Worm (Caenorhabditis elegans) whole organism, L1 larva: Measurements from ENCODE around the gene C34D10.1.

Experiments used
- C04F5.9 ChIP-seq: sonication (generic microtip); optimal IDR thresholded peaks from 2 replicates; lab custom pipeline; 2016; ENCODE audit warnings: missing genetic modification characterization, missing compliant biosample characterization
- C34B4.2 ChIP-seq: sonication (generic microtip); optimal IDR thresholded peaks from 2 replicates; lab custom pipeline; 2017; ENCODE audit warnings: mild to moderate bottlenecking, missing genetic modification characterization, missing compliant biosample characterization
- F16B12.6 ChIP-seq: fragments of 150-350 bp; optimal IDR thresholded peaks from 2 replicates; lab custom pipeline; 2014; ENCODE audit warnings: missing biosample characterization, missing genetic modification characterization
- Y116A8C.19 ChIP-seq: sonication (generic microtip); optimal IDR thresholded peaks from 2 replicates; lab custom pipeline; 2016; ENCODE audit warnings: missing compliant biosample characterization, missing genetic modification characterization, borderline replicate concordance
- alr-1 ChIP-seq: fragments of 200-800 bp; sonication (Bioruptor generic); optimal IDR thresholded peaks from 2 replicates; lab custom pipeline; 2018; ENCODE audit warnings: borderline replicate concordance, mild to moderate bottlenecking, missing genetic modification characterization, missing compliant biosample characterization
- aly-2 ChIP-seq: fragments of 150-350 bp; optimal IDR thresholded peaks from 2 replicates; lab custom pipeline; 2014; ENCODE audit warnings: missing biosample characterization, missing genetic modification characterization
- ceh-8 ChIP-seq: fragments of 200-800 bp; sonication (Bioruptor generic); optimal IDR thresholded peaks from 2 replicates; lab custom pipeline; 2018; ENCODE audit warnings: mild to moderate bottlenecking, missing genetic modification characterization, moderate library complexity, missing compliant biosample characterization
- dsc-1 ChIP-seq: sonication (generic microtip); optimal IDR thresholded peaks from 2 replicates; lab custom pipeline; 2016; ENCODE audit warnings: mild to moderate bottlenecking, missing genetic modification characterization, missing compliant biosample characterization
- efl-1 ChIP-seq, 4 experiments: fragments of 150-350 bp; optimal IDR thresholded peaks in 3 of 4; peaks in 1 of 4; 1 replicate in 1 of 4; 2 replicates in 3 of 4; lab custom pipeline; 2014; ENCODE audit warnings: missing biosample characterization in 2 of 4, missing genetic modification characterization in 2 of 4, missing genetic modification reagents in 2 of 4
- elt-2 ChIP-seq: sonication (generic microtip); optimal IDR thresholded peaks from 2 replicates; lab custom pipeline; 2016; ENCODE audit warnings: missing genetic modification characterization, mild to moderate bottlenecking, inconsistent platforms, missing compliant biosample characterization, missing genetic modification reagents
- elt-3 ChIP-seq, 6 experiments: fragments of 150-350 bp in 1 of 6; sonication (generic microtip); optimal IDR thresholded peaks; 2 replicates each; lab custom pipeline; 2017 to 2018; ENCODE audit warnings: missing biosample characterization in 6 of 6, missing genetic modification characterization in 6 of 6, inconsistent platforms in 1 of 6
- fkh-8 ChIP-seq: sonication (generic microtip); optimal IDR thresholded peaks from 2 replicates; lab custom pipeline; 2016; ENCODE audit warnings: mild to moderate bottlenecking, missing genetic modification characterization, missing compliant biosample characterization
- grh-1 ChIP-seq: fragments of 200-800 bp; sonication (Bioruptor generic); IDR thresholded peaks from 2 replicates; pipeline ENCODE4 v1.3.6; 2022; ENCODE audit warnings: missing genetic modification reagents, missing genetic modification characterization, missing compliant biosample characterization
- hlh-4 ChIP-seq: sonication (generic microtip); optimal IDR thresholded peaks from 2 replicates; lab custom pipeline; 2016; ENCODE audit warnings: mild to moderate bottlenecking, missing genetic modification characterization, missing compliant biosample characterization
- hpl-2 ChIP-seq: fragments of 150-350 bp; optimal IDR thresholded peaks from 2 replicates; lab custom pipeline; 2014; ENCODE audit warnings: missing biosample characterization, missing genetic modification reagents, missing genetic modification characterization
- irx-1 ChIP-seq: sonication (generic microtip); optimal IDR thresholded peaks from 2 replicates; lab custom pipeline; 2016; ENCODE audit warnings: missing genetic modification characterization, missing compliant biosample characterization
- isw-1 ChIP-seq: fragments of 200-800 bp; sonication (Bioruptor generic); IDR thresholded peaks from 2 replicates; pipeline ENCODE4 v1.3.6; 2022; ENCODE audit warnings: missing genetic modification characterization, missing compliant biosample characterization
- jun-1 ChIP-seq: fragments of 150-350 bp; optimal IDR thresholded peaks from 2 replicates; lab custom pipeline; 2014; ENCODE audit warnings: missing biosample characterization, missing genetic modification reagents, missing genetic modification characterization
- lin-14 ChIP-seq: fragments of 200-800 bp; sonication (Bioruptor generic); optimal IDR thresholded peaks from 2 replicates; lab custom pipeline; 2018; ENCODE audit warnings: mild to moderate bottlenecking, missing genetic modification characterization, moderate library complexity, missing compliant biosample characterization
- lin-15B ChIP-seq: fragments of 150-350 bp; sonication (generic microtip); optimal IDR thresholded peaks from 3 replicates; lab custom pipeline; 2014; ENCODE audit warnings: missing biosample characterization, missing genetic modification characterization
- lir-3 ChIP-seq: sonication (generic microtip); optimal IDR thresholded peaks from 2 replicates; lab custom pipeline; 2016; ENCODE audit warnings: mild to moderate bottlenecking, missing genetic modification characterization, moderate library complexity, missing compliant biosample characterization; ENCODE audit not compliant: poor library complexity
- mab-9 ChIP-seq: fragments of 200-800 bp; sonication (Bioruptor generic); IDR thresholded peaks from 2 replicates; pipeline ENCODE4 v1.3.6; 2022; ENCODE audit warnings: missing genetic modification reagents, missing genetic modification characterization, missing compliant biosample characterization
- mdl-1 ChIP-seq, 2 experiments: fragments of 150-350 bp; optimal IDR thresholded peaks; 2 replicates each; lab custom pipeline; 2014 to 2017; ENCODE audit warnings: missing biosample characterization in 2 of 2, missing genetic modification characterization in 2 of 2, inconsistent platforms in 1 of 2
- mef-2 ChIP-seq: fragments of 150-350 bp; optimal IDR thresholded peaks from 2 replicates; lab custom pipeline; 2014; ENCODE audit warnings: missing biosample characterization, missing genetic modification characterization
- mep-1 ChIP-seq: fragments of 150-350 bp; optimal IDR thresholded peaks from 2 replicates; lab custom pipeline; 2014; ENCODE audit warnings: missing biosample characterization, missing genetic modification characterization
- nhr-11 ChIP-seq: fragments of 150-350 bp; optimal IDR thresholded peaks from 2 replicates; lab custom pipeline; 2014; ENCODE audit warnings: missing biosample characterization, missing genetic modification characterization
- nhr-12 ChIP-seq: sonication (generic microtip); optimal IDR thresholded peaks from 2 replicates; lab custom pipeline; 2017; ENCODE audit warnings: missing biosample characterization, missing genetic modification characterization
- nhr-19 ChIP-seq: fragments of 200-800 bp; sonication (Bioruptor generic); conservative IDR thresholded peaks from 2 replicates; pipeline ENCODE4 v1.3.6; 2022; ENCODE audit warnings: missing genetic modification characterization, missing compliant biosample characterization
- nhr-20 ChIP-seq: sonication (generic microtip); optimal IDR thresholded peaks from 2 replicates; lab custom pipeline; 2016; ENCODE audit warnings: mild to moderate bottlenecking, missing genetic modification characterization, missing compliant biosample characterization
- nhr-47 ChIP-seq: sonication (generic microtip); optimal IDR thresholded peaks from 2 replicates; lab custom pipeline; 2016; ENCODE audit warnings: mild to moderate bottlenecking, missing genetic modification characterization, moderate library complexity, missing compliant biosample characterization
- nhr-71 ChIP-seq: sonication (generic microtip); optimal IDR thresholded peaks from 2 replicates; lab custom pipeline; 2016; ENCODE audit warnings: mild to moderate bottlenecking, missing genetic modification characterization, moderate library complexity, missing compliant biosample characterization
- nhr-76 ChIP-seq: sonication (generic microtip); optimal IDR thresholded peaks from 2 replicates; lab custom pipeline; 2017; ENCODE audit warnings: missing biosample characterization, missing genetic modification characterization
- nhr-77 ChIP-seq: fragments of 150-350 bp; optimal IDR thresholded peaks from 2 replicates; lab custom pipeline; 2014; ENCODE audit warnings: missing biosample characterization, missing genetic modification characterization
- nhr-84 ChIP-seq: sonication (generic microtip); optimal IDR thresholded peaks from 2 replicates; lab custom pipeline; 2017; ENCODE audit warnings: missing biosample characterization, missing genetic modification characterization
- pag-3 ChIP-seq: sonication (generic microtip); optimal IDR thresholded peaks from 2 replicates; lab custom pipeline; 2017; ENCODE audit warnings: missing genetic modification characterization, mild to moderate bottlenecking, missing compliant biosample characterization, antibody characterized with exemption, borderline replicate concordance; ENCODE audit not compliant: insufficient read depth
- pqm-1 ChIP-seq: sonication (generic microtip); optimal IDR thresholded peaks from 3 replicates; lab custom pipeline; 2017; ENCODE audit warnings: missing biosample characterization, missing genetic modification characterization
- rnt-1 ChIP-seq: sonication (generic microtip); optimal IDR thresholded peaks from 2 replicates; lab custom pipeline; 2016; ENCODE audit warnings: mild to moderate bottlenecking, missing genetic modification characterization, moderate library complexity, missing compliant biosample characterization
- sox-4 ChIP-seq: sonication (generic microtip); optimal IDR thresholded peaks from 2 replicates; lab custom pipeline; 2016; ENCODE audit warnings: missing genetic modification characterization, missing compliant biosample characterization
- sup-37 ChIP-seq: fragments of 200-800 bp; sonication (Bioruptor generic); optimal IDR thresholded peaks from 2 replicates; lab custom pipeline; 2018; ENCODE audit warnings: mild to moderate bottlenecking, missing genetic modification characterization, missing compliant biosample characterization
- swsn-7 ChIP-seq: sonication (generic microtip); optimal IDR thresholded peaks from 2 replicates; lab custom pipeline; 2016; ENCODE audit warnings: missing genetic modification characterization, missing compliant biosample characterization
- tbx-2 ChIP-seq: sonication (generic microtip); optimal IDR thresholded peaks from 2 replicates; lab custom pipeline; 2016; ENCODE audit warnings: missing genetic modification characterization, missing compliant biosample characterization
- tlp-1 ChIP-seq: fragments of 150-350 bp; optimal IDR thresholded peaks from 2 replicates; lab custom pipeline; 2014; ENCODE audit warnings: missing biosample characterization, missing genetic modification characterization
- unc-130 ChIP-seq: fragments of 150-350 bp; optimal IDR thresholded peaks from 2 replicates; lab custom pipeline; 2017; ENCODE audit warnings: missing biosample characterization, missing genetic modification characterization, inconsistent platforms
- xbp-1 ChIP-seq: sonication (generic microtip); optimal IDR thresholded peaks from 2 replicates; lab custom pipeline; 2016; ENCODE audit warnings: missing genetic modification characterization, missing compliant biosample characterization
- zag-1 ChIP-seq: fragments of 150-350 bp; optimal IDR thresholded peaks from 2 replicates; lab custom pipeline; 2014; ENCODE audit warnings: missing biosample characterization, missing genetic modification characterization
- zip-4 ChIP-seq: fragments of 200-800 bp; sonication (Bioruptor generic); optimal IDR thresholded peaks from 2 replicates; lab custom pipeline; 2018; ENCODE audit warnings: mild to moderate bottlenecking, missing genetic modification characterization, moderate library complexity, missing compliant biosample characterization
- ztf-4 ChIP-seq: fragments of 150-350 bp; optimal IDR thresholded peaks from 2 replicates; lab custom pipeline; 2014; ENCODE audit warnings: missing biosample characterization, missing genetic modification characterization

Gene C34D10.1

ce11 chrX:8030032-8030431 lies 753 bp downstream of the C34D10.1 start:
- TF ChIP-seq lir-3 (tag; lab: Kevin White, UChicago) (no peak), pag-3 (tag; lab: Kevin White, UChicago) (no peak), nhr-71 (tag; lab: Kevin White, UChicago) (no peak), alr-1 (tag; lab: Kevin White, UChicago) (no peak), C34B4.2 (tag; lab: Kevin White, UChicago) (no peak), irx-1 (tag; lab: Kevin White, UChicago) (no peak), unc-130 (no peak), tlp-1 (no peak), efl-1 (optimal IDR thresholded peaks at IDR 0.05; lab: Kevin White, UChicago) (no peak), efl-1 (GFP tag; optimal IDR thresholded peaks at IDR 0.05 in 1 of 2; lab: Kevin White, UChicago) (no peak), zag-1 (tag; lab: Kevin White, UChicago) (no peak), jun-1 (tag; lab: Kevin White, UChicago) (no peak), sup-37 (GFP tag; lab: Kevin White, UChicago) (no peak), ztf-4 (tag; lab: Kevin White, UChicago) (no peak), mdl-1 (tag; optimal IDR thresholded peaks at IDR 0.05; lab: Kevin White, UChicago) (no peak), hlh-4 (no peak), sox-4 (no peak), mab-9 (GFP tag; lab: Robert Waterston, UW) (no peak)

- TF ChIP-seq elt-2 (tag; lab: Kevin White, UChicago), result peak; percentile 96
- peak; percentile 97 for TF ChIP-seq xbp-1 (tag; lab: Kevin White, UChicago)
- peak; percentile 97 for TF ChIP-seq zip-4 (GFP tag; lab: Kevin White, UChicago)
- peak in 5 of 6 experiments; percentile 62 to 100 (median 82) for TF ChIP-seq elt-3 (tag; optimal IDR thresholded peaks at IDR 0.05; lab: Kevin White, UChicago)
- peak; percentile 69 for TF ChIP-seq pqm-1 (tag; lab: Kevin White, UChicago)
- peak; percentile 92 for TF ChIP-seq lir-3 (tag; lab: Kevin White, UChicago)
- peak; percentile 92 for TF ChIP-seq isw-1 (GFP tag; lab: Robert Waterston, UW)
- TF ChIP-seq lin-15B (tag; lab: Kevin White, UChicago), result peak; percentile 59
- peak; percentile 7 for TF ChIP-seq tlp-1
- peak; percentile 99 for TF ChIP-seq jun-1 (tag; lab: Kevin White, UChicago)
- peak; percentile 43 for TF ChIP-seq Y116A8C.19 (tag; lab: Kevin White, UChicago)
- TF ChIP-seq dsc-1 (tag; lab: Kevin White, UChicago), result peak; percentile 100
- TF ChIP-seq F16B12.6 (tag; lab: Kevin White, UChicago), result peak; percentile 50
- peak; percentile 99 for TF ChIP-seq aly-2
- TF ChIP-seq nhr-77 (tag; lab: Kevin White, UChicago), result peak; percentile 97
- TF ChIP-seq ztf-4 (tag; lab: Kevin White, UChicago), result peak; percentile 99
- TF ChIP-seq ceh-8 (GFP tag; lab: Kevin White, UChicago), result peak; percentile 99
- peak; percentile 99 for TF ChIP-seq swsn-7 (tag; lab: Kevin White, UChicago)
- TF ChIP-seq fkh-8 (tag; lab: Kevin White, UChicago), result peak; percentile 96
- TF ChIP-seq lin-14 (GFP tag; lab: Kevin White, UChicago), result peak; percentile 98
- TF ChIP-seq sup-37 (GFP tag; lab: Kevin White, UChicago), result peak; percentile 95
- TF ChIP-seq nhr-84 (tag; lab: Kevin White, UChicago), result peak; percentile 88
- peak; percentile 85 to 89 for TF ChIP-seq efl-1 (optimal IDR thresholded peaks at IDR 0.05; lab: Kevin White, UChicago)
- TF ChIP-seq efl-1 (GFP tag; optimal IDR thresholded peaks at IDR 0.05 in 1 of 2; lab: Kevin White, UChicago), result peak; percentile 73 to 97
- TF ChIP-seq mdl-1 (tag; optimal IDR thresholded peaks at IDR 0.05; lab: Kevin White, UChicago), result peak; percentile 42 to 86
- TF ChIP-seq nhr-76, result peak; percentile 78
- peak; percentile 66 for TF ChIP-seq nhr-12 (tag; lab: Kevin White, UChicago)
- TF ChIP-seq grh-1 (GFP tag; lab: Robert Waterston, UW), result peak; percentile 96
- TF ChIP-seq rnt-1 (tag; lab: Kevin White, UChicago), result peak; percentile 97
- peak; percentile 44 for TF ChIP-seq hlh-4
- TF ChIP-seq nhr-19 (GFP tag; lab: Robert Waterston, UW), result peak; percentile 98
- TF ChIP-seq nhr-47 (tag; lab: Kevin White, UChicago), result peak; percentile 100
- peak; percentile 97 for TF ChIP-seq mab-9 (GFP tag; lab: Robert Waterston, UW)
- peak; percentile 93 for TF ChIP-seq C04F5.9 (tag; lab: Kevin White, UChicago)
- peak; percentile 88 for TF ChIP-seq mef-2 (tag; lab: Kevin White, UChicago)
- peak; percentile 100 for TF ChIP-seq mep-1 (tag; lab: Kevin White, UChicago)
- peak; percentile 99 for TF ChIP-seq nhr-20
- peak; percentile 99 for TF ChIP-seq tbx-2 (tag; lab: Kevin White, UChicago)
- TF ChIP-seq hpl-2 (GFP tag; lab: Kevin White, UChicago), result peak; percentile 98
- peak; percentile 99 for TF ChIP-seq nhr-11 (tag; lab: Kevin White, UChicago)
These were observed 7.1 kb downstream of the C34D10.1 start for ce11 chrX:8036219-8036883.
